Worm (Caenorhabditis elegans): ENCODE data around the gene Y37D8A.5.

DNA sequence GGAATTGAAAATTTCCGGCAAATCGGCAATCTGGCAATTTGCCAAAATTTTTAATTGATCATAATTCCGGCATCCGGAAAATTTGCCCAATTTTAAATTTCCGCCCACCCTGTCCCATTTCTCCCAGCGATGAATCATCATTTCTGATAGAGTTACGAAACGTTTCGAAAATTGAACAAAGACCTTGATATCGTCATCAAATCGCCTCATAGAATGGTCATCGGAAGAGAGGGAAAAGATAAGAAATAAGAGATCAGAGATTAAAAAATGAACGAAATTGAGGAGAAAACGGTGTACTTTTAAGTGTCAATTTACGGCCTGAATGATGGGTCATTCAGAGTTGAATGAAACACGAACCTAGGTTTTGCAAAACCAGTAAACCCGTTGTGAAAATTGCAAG, 7.7 kb downstream of the Y37D8A.5 start:
- TF ChIP-seq C17E4.6 (GFP tag; IDR thresholded peaks at IDR 0.05) (no peak), D2030.7 (GFP tag; IDR thresholded peaks at IDR 0.05) (no peak), tbx-9 (tag; optimal IDR thresholded peaks at IDR 0.05; ENCODE audit: borderline replicate concordance) (no peak), snpc-4 (GFP tag; optimal IDR thresholded peaks at IDR 0.05) (no peak), snpc-4 (tag; optimal IDR thresholded peaks at IDR 0.05) (no peak), unc-62 (GFP tag; optimal IDR thresholded peaks at IDR 0.05) (no peak), madf-8 (GFP tag; conservative IDR thresholded peaks at IDR 0.05) (no peak), dpl-1 (GFP tag; optimal IDR thresholded peaks at IDR 0.05) (no peak), ekl-4 (GFP tag; IDR thresholded peaks at IDR 0.05) (no peak), F52B5.7 (tag; optimal IDR thresholded peaks at IDR 0.05) (no peak), ztf-3 (GFP tag; optimal IDR thresholded peaks at IDR 0.05) (no peak), F49E8.2 (tag; optimal IDR thresholded peaks at IDR 0.05; ENCODE audit: insufficient read depth) (no peak), F10E7.11 (tag; optimal IDR thresholded peaks at IDR 0.05) (no peak), madf-3 (GFP tag; IDR thresholded peaks at IDR 0.05) (no peak)
